Worm (Caenorhabditis elegans) whole organism, young adult: Measurements from ENCODE around the gene Y110A2AL.5.
A peak's percentile ranks its signal among the peaks of the same experiment; 100 is the strongest.

ENCODE experiments used
- B0035.1 ChIP-seq: sonication (generic microtip); optimal IDR thresholded peaks from 2 replicates; lab custom pipeline; 2016; ENCODE audit warnings: missing genetic modification characterization, mild to moderate bottlenecking, missing compliant biosample characterization, missing genotype, missing genetic modification reagents
- B0261.1 ChIP-seq: sonication (generic microtip); optimal IDR thresholded peaks from 2 replicates; lab custom pipeline; 2016; ENCODE audit warnings: mild to moderate bottlenecking, missing genetic modification characterization, moderate library complexity, missing compliant biosample characterization
- C06A6.2 ChIP-seq: fragments of 200-800 bp; sonication (Bioruptor generic); conservative IDR thresholded peaks from 2 replicates; pipeline ENCODE4 v1.3.6; 2022; ENCODE audit warnings: missing genetic modification characterization, missing compliant biosample characterization
- C17E4.6 ChIP-seq: fragments of 200-800 bp; sonication (Bioruptor generic); IDR thresholded peaks from 2 replicates; pipeline ENCODE4 v1.3.6; 2022; ENCODE audit warnings: missing genetic modification reagents, missing genetic modification characterization, missing compliant biosample characterization
- F22D6.2 ChIP-seq: sonication (generic microtip); optimal IDR thresholded peaks from 2 replicates; lab custom pipeline; 2016; ENCODE audit warnings: mild to moderate bottlenecking, missing genetic modification characterization, missing compliant biosample characterization
- F33H1.4 ChIP-seq: fragments of 200-800 bp; sonication (Bioruptor generic); IDR thresholded peaks from 2 replicates; pipeline ENCODE4 v1.3.6; 2022; ENCODE audit warnings: missing genetic modification reagents, missing genetic modification characterization, missing compliant biosample characterization
- F37B4.10 ChIP-seq: fragments of 200-800 bp; sonication (Bioruptor generic); IDR thresholded peaks from 2 replicates; pipeline ENCODE4 v1.3.6; 2022; ENCODE audit warnings: missing genetic modification characterization, missing compliant biosample characterization
- K11D2.4 ChIP-seq: fragments of 200-800 bp; sonication (Bioruptor generic); IDR thresholded peaks from 2 replicates; pipeline ENCODE4 v1.3.6; 2022; ENCODE audit warnings: missing genetic modification reagents, missing genetic modification characterization, missing compliant biosample characterization
- athp-1 ChIP-seq: sonication (generic microtip); optimal IDR thresholded peaks from 2 replicates; lab custom pipeline; 2017; ENCODE audit warnings: mild to moderate bottlenecking, missing genetic modification characterization, missing compliant biosample characterization
- bed-2 ChIP-seq: fragments of 200-800 bp; sonication (Bioruptor generic); IDR thresholded peaks from 2 replicates; pipeline ENCODE4 v1.3.6; 2022; ENCODE audit warnings: missing genetic modification reagents, missing genetic modification characterization, missing compliant biosample characterization
- ccch-3 ChIP-seq: fragments of 200-800 bp; sonication (Bioruptor generic); optimal IDR thresholded peaks from 2 replicates; lab custom pipeline; 2018; ENCODE audit warnings: mild to moderate bottlenecking, missing genetic modification characterization, missing compliant biosample characterization
- ceh-27 ChIP-seq: fragments of 200-800 bp; sonication (Bioruptor generic); optimal IDR thresholded peaks from 2 replicates; lab custom pipeline; 2018; ENCODE audit warnings: mild to moderate bottlenecking, missing genetic modification characterization, moderate library complexity, missing compliant biosample characterization
- ceh-79 ChIP-seq: sonication (generic microtip); optimal IDR thresholded peaks from 2 replicates; lab custom pipeline; 2017; ENCODE audit warnings: mild to moderate bottlenecking, missing genetic modification characterization, missing compliant biosample characterization
- ceh-91 ChIP-seq: fragments of 200-800 bp; sonication (Bioruptor generic); IDR thresholded peaks from 2 replicates; pipeline ENCODE4 v1.3.6; 2022; ENCODE audit warnings: missing genetic modification reagents, missing genetic modification characterization, missing compliant biosample characterization
- chd-7 ChIP-seq: sonication (generic microtip); optimal IDR thresholded peaks from 2 replicates; lab custom pipeline; 2016; ENCODE audit warnings: mild to moderate bottlenecking, missing genetic modification characterization, moderate library complexity, missing compliant biosample characterization
- dox-1 ChIP-seq: fragments of 200-800 bp; sonication (Bioruptor generic); IDR thresholded peaks from 2 replicates; pipeline ENCODE4 v1.3.6; 2022; ENCODE audit warnings: missing genetic modification reagents, missing genetic modification characterization, missing compliant biosample characterization
- dpl-1 ChIP-seq: fragments of 150-350 bp; optimal IDR thresholded peaks from 2 replicates; lab custom pipeline; 2014; ENCODE audit warnings: missing biosample characterization, missing genetic modification reagents, missing genetic modification characterization
- egrh-3 ChIP-seq: fragments of 200-800 bp; sonication (Bioruptor generic); IDR thresholded peaks from 2 replicates; pipeline ENCODE4 v1.3.6; 2022; ENCODE audit warnings: missing genetic modification reagents, missing genetic modification characterization, missing compliant biosample characterization
- ekl-4 ChIP-seq: fragments of 200-800 bp; sonication (Bioruptor generic); IDR thresholded peaks from 2 replicates; pipeline ENCODE4 v1.3.6; 2022; ENCODE audit warnings: missing genetic modification reagents, missing genetic modification characterization, missing compliant biosample characterization
- hlh-26 ChIP-seq: fragments of 200-800 bp; sonication (Bioruptor generic); conservative IDR thresholded peaks from 2 replicates; pipeline ENCODE4 v1.3.6; 2022; ENCODE audit warnings: missing genetic modification reagents, missing genetic modification characterization, missing compliant biosample characterization
- hmg-1.2 ChIP-seq: fragments of 200-800 bp; sonication (Bioruptor generic); IDR thresholded peaks from 2 replicates; pipeline ENCODE4 v1.3.6; 2022; ENCODE audit warnings: missing genetic modification reagents, missing genetic modification characterization, missing compliant biosample characterization
- hmg-20 ChIP-seq: fragments of 200-800 bp; sonication (Bioruptor generic); IDR thresholded peaks from 2 replicates; pipeline ENCODE4 v1.3.6; 2022; ENCODE audit warnings: missing genetic modification reagents, missing genetic modification characterization, missing compliant biosample characterization
- hrde-1 ChIP-seq: sonication (generic microtip); optimal IDR thresholded peaks from 2 replicates; lab custom pipeline; 2016; ENCODE audit warnings: missing genetic modification characterization, mild to moderate bottlenecking, missing compliant biosample characterization, moderate library complexity, missing genotype, missing genetic modification reagents, borderline replicate concordance
- hsf-1 ChIP-seq: fragments of 200-800 bp; sonication (Bioruptor generic); IDR thresholded peaks from 2 replicates; pipeline ENCODE4 v1.3.6; 2022; ENCODE audit warnings: missing genetic modification reagents, missing genetic modification characterization, missing compliant biosample characterization
- let-607 ChIP-seq, 2 experiments: fragments of 200-800 bp in 1 of 2; sonication (Bioruptor generic) in 1 of 2; sonication (generic microtip) in 1 of 2; optimal IDR thresholded peaks; 2 replicates each; lab custom pipeline; 2016 to 2018; ENCODE audit warnings: mild to moderate bottlenecking in 2 of 2, missing compliant biosample characterization in 2 of 2, missing genetic modification characterization in 2 of 2, moderate library complexity in 2 of 2, missing genotype in 1 of 2
- lin-54 ChIP-seq: fragments of 200-800 bp; sonication (Bioruptor generic); optimal IDR thresholded peaks from 2 replicates; lab custom pipeline; 2018; ENCODE audit warnings: mild to moderate bottlenecking, missing genetic modification characterization, missing compliant biosample characterization
- lsl-1 ChIP-seq: fragments of 200-800 bp; sonication (Bioruptor generic); optimal IDR thresholded peaks from 2 replicates; lab custom pipeline; 2018; ENCODE audit warnings: mild to moderate bottlenecking, missing genetic modification characterization, moderate library complexity, missing compliant biosample characterization
- madf-10 ChIP-seq: sonication (generic microtip); optimal IDR thresholded peaks from 2 replicates; lab custom pipeline; 2016; ENCODE audit warnings: mild to moderate bottlenecking, missing genetic modification characterization, missing compliant biosample characterization
- madf-8 ChIP-seq: fragments of 200-800 bp; sonication (Bioruptor generic); conservative IDR thresholded peaks from 2 replicates; pipeline ENCODE4 v1.3.6; 2022; ENCODE audit warnings: missing genetic modification reagents, missing genetic modification characterization, missing compliant biosample characterization
- nfyb-1 ChIP-seq: fragments of 200-800 bp; sonication (Bioruptor generic); IDR thresholded peaks from 2 replicates; pipeline ENCODE4 v1.3.6; 2022; ENCODE audit warnings: missing genetic modification reagents, missing genetic modification characterization, missing compliant biosample characterization
- nhr-120 ChIP-seq: fragments of 200-800 bp; sonication (Bioruptor generic); IDR thresholded peaks from 2 replicates; pipeline ENCODE4 v1.3.6; 2022; ENCODE audit warnings: missing genetic modification characterization, missing compliant biosample characterization
- nhr-179 ChIP-seq: sonication (generic microtip); optimal IDR thresholded peaks from 2 replicates; lab custom pipeline; 2016; ENCODE audit warnings: mild to moderate bottlenecking, missing genetic modification characterization, missing compliant biosample characterization
- nhr-80 ChIP-seq: sonication (generic microtip); optimal IDR thresholded peaks from 2 replicates; lab custom pipeline; 2016; ENCODE audit warnings: missing genetic modification characterization, missing compliant biosample characterization
- pbrm-1 ChIP-seq: fragments of 200-800 bp; sonication (Bioruptor generic); IDR thresholded peaks from 2 replicates; pipeline ENCODE4 v1.3.6; 2022; ENCODE audit warnings: missing genetic modification reagents, missing genetic modification characterization, missing compliant biosample characterization
- pha-4 ChIP-seq: fragments of 150-350 bp; sonication (generic microtip); optimal IDR thresholded peaks from 2 replicates; lab custom pipeline; 2014; ENCODE audit warnings: missing biosample characterization, missing genetic modification reagents, missing genetic modification characterization
- repo-1 ChIP-seq: sonication (generic microtip); optimal IDR thresholded peaks from 2 replicates; lab custom pipeline; 2017; ENCODE audit warnings: mild to moderate bottlenecking, missing genetic modification characterization, missing compliant biosample characterization
- rpc-1 ChIP-seq, 2 experiments: fragments of 150-350 bp in 1 of 2; sonication (generic microtip) in 1 of 2; optimal IDR thresholded peaks; 2 replicates each; lab custom pipeline; 2014 to 2018; ENCODE audit warnings: missing biosample characterization in 1 of 2, missing genetic modification characterization in 1 of 2, missing genetic modification reagents in 1 of 2, missing genotype in 1 of 2
- snpc-1.1 ChIP-seq: sonication (generic microtip); optimal IDR thresholded peaks from 2 replicates; lab custom pipeline; 2017; ENCODE audit warnings: missing genetic modification characterization, mild to moderate bottlenecking, missing compliant biosample characterization, antibody characterized with exemption, moderate library complexity, missing genotype, missing genetic modification reagents; ENCODE audit not compliant: insufficient read depth
- tbp1 ChIP-seq: fragments of 200-800 bp; sonication (Bioruptor generic); optimal IDR thresholded peaks from 2 replicates; lab custom pipeline; 2018; ENCODE audit warnings: mild to moderate bottlenecking, missing genetic modification characterization, missing compliant biosample characterization
- tbx-9 ChIP-seq: sonication (generic microtip); optimal IDR thresholded peaks from 2 replicates; lab custom pipeline; 2016; ENCODE audit warnings: borderline replicate concordance, missing genetic modification characterization, inconsistent platforms, missing compliant biosample characterization
- unc-130 ChIP-seq: sonication (generic microtip); optimal IDR thresholded peaks from 2 replicates; lab custom pipeline; 2016; ENCODE audit warnings: missing genetic modification reagents, missing genetic modification characterization, missing compliant biosample characterization
- unc-62 ChIP-seq: fragments of 150-350 bp; optimal IDR thresholded peaks from 2 replicates; lab custom pipeline; 2014; ENCODE audit warnings: missing biosample characterization, missing genetic modification reagents, missing genetic modification characterization
- zim-3 ChIP-seq: sonication (generic microtip); optimal IDR thresholded peaks from 2 replicates; lab custom pipeline; 2017; ENCODE audit warnings: mild to moderate bottlenecking, missing genetic modification characterization, moderate library complexity, missing compliant biosample characterization
- ztf-18 ChIP-seq: sonication (generic microtip); optimal IDR thresholded peaks from 2 replicates; lab custom pipeline; 2016; ENCODE audit warnings: missing genotype, mild to moderate bottlenecking, missing genetic modification characterization, missing compliant biosample characterization
- ztf-28 ChIP-seq: fragments of 200-800 bp; sonication (Bioruptor generic); IDR thresholded peaks from 2 replicates; pipeline ENCODE4 v1.3.6; 2022; ENCODE audit warnings: missing genetic modification reagents, missing genetic modification characterization, missing compliant biosample characterization
- ztf-3 ChIP-seq: fragments of 200-800 bp; sonication (Bioruptor generic); optimal IDR thresholded peaks from 2 replicates; lab custom pipeline; 2018; ENCODE audit warnings: mild to moderate bottlenecking, missing genetic modification characterization, missing compliant biosample characterization

Gene Y110A2AL.5

ce11 chrII:2859873-2860821 lies 4.2 kb upstream of the Y110A2AL.5 start (continued):
- TF ChIP-seq unc-62 (GFP tag; lab: Kevin White, UChicago) (no peak), madf-10 (tag; lab: Kevin White, UChicago) (no peak), tbx-9 (tag; lab: Kevin White, UChicago) (no peak), snpc-1.1 (tag; lab: Kevin White, UChicago) (no peak), madf-8 (GFP tag; lab: Robert Waterston, UW) (no peak), nfyb-1 (GFP tag; lab: Robert Waterston, UW) (peak; percentile 67; the same call in 1 of the 2 replicates), lsl-1 (peak; percentile 33), B0261.1 (tag; lab: Kevin White, UChicago) (peak; percentile 83), rpc-1 (optimal IDR thresholded peaks at IDR 0.05; lab: Kevin White, UChicago) (peak; percentile 64), rpc-1 (tag; optimal IDR thresholded peaks at IDR 0.05; lab: Kevin White, UChicago) (peak; percentile 83), hrde-1 (no peak), pbrm-1 (GFP tag; lab: Robert Waterston, UW) (peak; percentile 35; the same call in 1 of the 2 replicates), nhr-179 (tag; lab: Kevin White, UChicago) (no peak), bed-2 (GFP tag; lab: Robert Waterston, UW) (no peak), nhr-120 (GFP tag; lab: Robert Waterston, UW) (no peak), F33H1.4 (GFP tag; lab: Robert Waterston, UW) (no peak), ztf-28 (GFP tag; lab: Robert Waterston, UW) (no peak), let-607 (tag; optimal IDR thresholded peaks at IDR 0.05; lab: Kevin White, UChicago) (no peak), ccch-3 (no peak), hsf-1 (GFP tag; lab: Robert Waterston, UW) (no peak), ceh-27 (GFP tag; lab: Kevin White, UChicago) (no peak), athp-1 (tag; lab: Kevin White, UChicago) (no peak), F37B4.10 (GFP tag; lab: Robert Waterston, UW) (no peak), dpl-1 (no peak), unc-130 (GFP tag; lab: Kevin White, UChicago) (no peak), chd-7 (tag; lab: Kevin White, UChicago) (peak; percentile 19), ztf-3 (GFP tag; lab: Kevin White, UChicago) (no peak), nhr-80 (tag; lab: Kevin White, UChicago) (no peak), tbp1 (GFP tag; lab: Kevin White, UChicago) (peak; percentile 91), hmg-1.2 (GFP tag; lab: Robert Waterston, UW) (peak; percentile 68), lin-54 (GFP tag; lab: Kevin White, UChicago) (peak; percentile 17), dox-1 (GFP tag; lab: Robert Waterston, UW) (no peak; the same call in 1 of the 2 replicates), K11D2.4 (GFP tag; lab: Robert Waterston, UW) (no peak), ceh-79 (tag; lab: Kevin White, UChicago) (peak; percentile 31), repo-1 (tag; lab: Kevin White, UChicago) (no peak), hlh-26 (no peak), ceh-91 (GFP tag; lab: Robert Waterston, UW) (no peak), pha-4 (tag; lab: Kevin White, UChicago) (no peak), ztf-18 (peak; percentile 59), B0035.1 (no peak), ekl-4 (peak; percentile 35; the same call in 1 of the 2 replicates), C06A6.2 (no peak), F22D6.2 (tag; lab: Kevin White, UChicago) (no peak), C17E4.6 (GFP tag; lab: Robert Waterston, UW) (0 out of 2 replicates have a peak, but pooled peaks have one; percentile 12), egrh-3 (peak; percentile 43; the same call in 1 of the 2 replicates), hmg-20 (GFP tag; lab: Robert Waterston, UW) (no peak), zim-3 (tag; lab: Kevin White, UChicago) (no peak)
